Worm (Caenorhabditis elegans) whole organism, L4 larva: ENCODE data around the gene F15D4.5.

Experiments
- fos-1 ChIP-seq: fragments of 150-350 bp; optimal IDR thresholded peaks from 2 replicates; lab custom pipeline; 2014; ENCODE audit warnings: missing biosample characterization, missing genetic modification characterization
- lin-1 ChIP-seq: fragments of 200-800 bp; sonication (Bioruptor generic); IDR thresholded peaks from 2 replicates; pipeline ENCODE4 v1.3.6; 2022; ENCODE audit warnings: missing genetic modification reagents, missing genetic modification characterization, missing compliant biosample characterization
- lin-13 ChIP-seq: fragments of 150-350 bp; optimal IDR thresholded peaks from 2 replicates; lab custom pipeline; 2014; ENCODE audit warnings: missing biosample characterization, missing genetic modification reagents, missing genetic modification characterization
- lsy-2 ChIP-seq, 2 experiments: fragments of 150-350 bp in 1 of 2; sonication (generic microtip) in 1 of 2; optimal IDR thresholded peaks; 2 replicates each; lab custom pipeline; 2014 to 2017; ENCODE audit warnings: missing biosample characterization in 2 of 2, missing genetic modification characterization in 2 of 2

DNA sequence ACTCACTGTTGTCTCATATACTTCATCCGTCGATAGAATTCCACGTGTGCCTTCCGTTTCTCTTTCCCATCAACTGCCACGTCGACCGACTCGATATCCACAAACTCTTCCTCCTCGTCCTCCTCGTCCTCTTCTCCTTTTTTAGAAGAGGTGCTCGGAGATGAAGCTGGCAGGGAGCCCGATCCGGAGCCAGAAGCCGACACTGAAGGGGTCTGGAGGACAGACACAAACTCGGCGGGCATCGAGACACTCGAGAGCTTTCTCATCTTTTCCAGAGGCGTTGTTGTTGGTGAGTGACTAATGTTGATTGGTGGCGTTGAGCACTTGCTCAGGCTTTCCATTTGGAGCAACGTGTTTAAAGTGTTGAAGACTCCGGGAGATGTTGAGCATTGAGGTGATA, 37.4 kb downstream of the F15D4.5 start:
- TF ChIP-seq lin-1 (GFP tag; lab: Robert Waterston, UW) (no peak), lin-13 (GFP tag; lab: Kevin White, UChicago) (no peak), fos-1 (tag; lab: Kevin White, UChicago) (no peak), lsy-2 (tag; optimal IDR thresholded peaks at IDR 0.05; lab: Kevin White, UChicago) (no peak)
